Fruit fly (Drosophila melanogaster) whole organism, embryonic: ENCODE measurements around the gene CG43179.

Experiments
- Abd-B ChIP-seq: fragments of 200-800 bp; sonication (Bioruptor generic); optimal IDR thresholded peaks from 2 replicates; lab custom pipeline; 2018; ENCODE audit warnings: missing biosample characterization, mild to moderate bottlenecking, missing genetic modification characterization, moderate library complexity
- Ada2b ChIP-seq: fragments of 200-800 bp; sonication (Bioruptor generic); IDR thresholded peaks from 2 replicates; pipeline ENCODE4 v1.3.6; 2022; ENCODE audit warnings: missing biosample characterization, missing genetic modification characterization
- Atf-2 ChIP-seq: fragments of 200-800 bp; sonication (Bioruptor generic); optimal IDR thresholded peaks from 2 replicates; lab custom pipeline; 2016; ENCODE audit warnings: missing biosample characterization, missing genetic modification characterization
- B-H1 ChIP-seq: fragments of 200-800 bp; sonication (Bioruptor generic); IDR thresholded peaks from 3 replicates; pipeline ENCODE4 v1.3.6; 2022; ENCODE audit warnings: missing biosample characterization, missing genetic modification characterization
- Blimp-1 ChIP-seq: fragments of 200-800 bp; sonication (Bioruptor generic); optimal IDR thresholded peaks from 3 replicates; lab custom pipeline; 2018; ENCODE audit warnings: missing biosample characterization, missing genetic modification characterization, mild to moderate bottlenecking, moderate library complexity, missing genetic modification reagents
- CG10565 ChIP-seq: fragments of 200-800 bp; sonication (Bioruptor generic); optimal IDR thresholded peaks from 3 replicates; lab custom pipeline; 2016; ENCODE audit warnings: missing biosample characterization, mild to moderate bottlenecking, missing genetic modification characterization
- CG10959 ChIP-seq: fragments of 200-800 bp; sonication (Bioruptor generic); IDR thresholded peaks from 2 replicates; pipeline ENCODE4 v1.3.6; 2022; ENCODE audit warnings: missing biosample characterization, missing genetic modification characterization
- CG11456 ChIP-seq: fragments of 200-800 bp; sonication (Bioruptor generic); IDR thresholded peaks from 3 replicates; pipeline ENCODE4 v1.3.6; 2022; ENCODE audit warnings: missing biosample characterization, missing genetic modification characterization
- CG11695 ChIP-seq: fragments of 200-800 bp; sonication (Bioruptor generic); IDR thresholded peaks from 3 replicates; pipeline ENCODE4 v1.3.6; 2022; ENCODE audit warnings: missing biosample characterization, missing genetic modification characterization
- CG14710 ChIP-seq: fragments of 200-800 bp; sonication (Bioruptor generic); optimal IDR thresholded peaks from 3 replicates; lab custom pipeline; 2019; ENCODE audit warnings: missing biosample characterization, mild to moderate bottlenecking, missing genetic modification characterization, moderate library complexity
- CG15073 ChIP-seq: fragments of 200-800 bp; sonication (Bioruptor generic); optimal IDR thresholded peaks from 2 replicates; lab custom pipeline; 2016; ENCODE audit warnings: missing biosample characterization, missing genetic modification characterization
- CG17359 ChIP-seq: fragments of 200-800 bp; sonication (Bioruptor generic); optimal IDR thresholded peaks from 3 replicates; lab custom pipeline; 2018; ENCODE audit warnings: missing biosample characterization, mild to moderate bottlenecking, missing genetic modification characterization, moderate library complexity
- CG2129 ChIP-seq: fragments of 200-800 bp; sonication (Bioruptor generic); IDR thresholded peaks from 2 replicates; pipeline ENCODE4 v1.3.6; 2022; ENCODE audit warnings: missing biosample characterization, missing genetic modification characterization; ENCODE audit not compliant: partially characterized antibody
- CG31388 ChIP-seq: fragments of 200-800 bp; sonication (Bioruptor generic); optimal IDR thresholded peaks from 2 replicates; lab custom pipeline; 2016; ENCODE audit warnings: missing biosample characterization, missing genetic modification characterization
- CG33557 ChIP-seq: fragments of 200-800 bp; sonication (Bioruptor generic); optimal IDR thresholded peaks from 2 replicates; lab custom pipeline; 2019; ENCODE audit warnings: missing biosample characterization, mild to moderate bottlenecking, missing genetic modification characterization, moderate library complexity
- CG3847 ChIP-seq: fragments of 200-800 bp; sonication (Bioruptor generic); IDR thresholded peaks from 2 replicates; pipeline ENCODE4 v1.3.6; 2022; ENCODE audit warnings: missing biosample characterization, missing genetic modification characterization
- CG5245 ChIP-seq: fragments of 200-800 bp; sonication (Bioruptor generic); optimal IDR thresholded peaks from 3 replicates; lab custom pipeline; 2016; ENCODE audit warnings: missing biosample characterization, missing genetic modification characterization
- CG6254 ChIP-seq: fragments of 200-800 bp; sonication (Bioruptor generic); optimal IDR thresholded peaks from 3 replicates; lab custom pipeline; 2017; ENCODE audit warnings: mild to moderate bottlenecking, missing biosample characterization, missing genetic modification reagents, missing genetic modification characterization
- CG7839 ChIP-seq: fragments of 200-800 bp; sonication (Bioruptor generic); optimal IDR thresholded peaks from 3 replicates; lab custom pipeline; 2018; ENCODE audit warnings: missing biosample characterization, mild to moderate bottlenecking, missing genetic modification characterization, moderate library complexity
- CG7963 ChIP-seq: fragments of 200-800 bp; sonication (Bioruptor generic); IDR thresholded peaks from 3 replicates; pipeline ENCODE4 v1.3.6; 2022; ENCODE audit warnings: missing biosample characterization, missing genetic modification characterization; ENCODE audit not compliant: partially characterized antibody
- CG8478 ChIP-seq: fragments of >200 bp; optimal IDR thresholded peaks from 2 replicates; lab custom pipeline; 2018
- CG8765 ChIP-seq: fragments of 200-800 bp; sonication (Bioruptor generic); IDR thresholded peaks from 2 replicates; pipeline ENCODE4 v1.3.6; 2022; ENCODE audit warnings: missing biosample characterization, missing genetic modification characterization
- Dbx ChIP-seq: fragments of 200-800 bp; sonication (Bioruptor generic); IDR thresholded peaks from 3 replicates; pipeline ENCODE4 v1.3.6; 2022; ENCODE audit warnings: missing biosample characterization, missing genetic modification characterization
- Dek ChIP-seq: fragments of 200-800 bp; sonication (Bioruptor generic); optimal IDR thresholded peaks from 3 replicates; lab custom pipeline; 2019; ENCODE audit warnings: missing biosample characterization, mild to moderate bottlenecking, missing genetic modification characterization, moderate library complexity
- Ets65A ChIP-seq: fragments of 200-800 bp; sonication (Bioruptor generic); peaks from one replicate; lab custom pipeline; 2016; ENCODE audit warnings: missing biosample characterization, missing genetic modification characterization
- GATAe ChIP-seq: fragments of 200-800 bp; sonication (Bioruptor generic); conservative IDR thresholded peaks from 2 replicates; pipeline ENCODE4 v1.3.6; 2022; ENCODE audit warnings: missing biosample characterization, missing genetic modification characterization
- HmgD ChIP-seq: fragments of 200-800 bp; sonication (Bioruptor generic); optimal IDR thresholded peaks from 3 replicates; lab custom pipeline; 2016; ENCODE audit warnings: missing biosample characterization, missing genetic modification characterization
- Kr ChIP-seq: fragments of 200-800 bp; sonication (Bioruptor generic); optimal IDR thresholded peaks from 2 replicates; lab custom pipeline; 2017; ENCODE audit warnings: missing biosample characterization, mild to moderate bottlenecking, missing genetic modification characterization
- Lpt ChIP-seq: fragments of >200 bp; optimal IDR thresholded peaks from 2 replicates; lab custom pipeline; 2018; ENCODE audit warnings: missing biosample characterization, missing genetic modification characterization
- MBD-R2 ChIP-seq: fragments of 200-800 bp; sonication (Bioruptor generic); IDR thresholded peaks from 2 replicates; pipeline ENCODE4 v1.3.6; 2022; ENCODE audit warnings: missing biosample characterization, missing genetic modification characterization
- Nf-YA ChIP-seq: fragments of 200-800 bp; sonication (Bioruptor generic); IDR thresholded peaks from 2 replicates; pipeline ENCODE4 v1.3.6; 2022; ENCODE audit warnings: missing biosample characterization, missing genetic modification characterization
- Scr ChIP-seq: fragments of 200-800 bp; sonication (Bioruptor generic); IDR thresholded peaks from 2 replicates; pipeline ENCODE4 v1.3.6; 2022; ENCODE audit warnings: missing biosample characterization, missing genetic modification characterization; ENCODE audit not compliant: partially characterized antibody
- abd-A ChIP-seq: fragments of 200-800 bp; sonication (Bioruptor generic); optimal IDR thresholded peaks from 3 replicates; lab custom pipeline; 2019; ENCODE audit warnings: missing biosample characterization, mild to moderate bottlenecking, missing genetic modification characterization, moderate library complexity
- ac ChIP-seq: fragments of 200-800 bp; sonication (Bioruptor generic); optimal IDR thresholded peaks from 3 replicates; lab custom pipeline; 2017; ENCODE audit warnings: missing biosample characterization, mild to moderate bottlenecking, missing genetic modification characterization
- ara ChIP-seq: fragments of 200-800 bp; sonication (Bioruptor generic); IDR thresholded peaks from 2 replicates; pipeline ENCODE4 v1.3.6; 2022; ENCODE audit warnings: missing biosample characterization, missing genetic modification characterization
- ash1 ChIP-seq: fragments of 200-800 bp; sonication (Bioruptor generic); optimal IDR thresholded peaks from 2 replicates; lab custom pipeline; 2018; ENCODE audit warnings: missing biosample characterization, mild to moderate bottlenecking, missing genetic modification characterization
- btn ChIP-seq: fragments of 200-800 bp; sonication (Bioruptor generic); optimal IDR thresholded peaks from 2 replicates; lab custom pipeline; 2016; ENCODE audit warnings: missing biosample characterization, missing genetic modification characterization
- crc ChIP-seq: fragments of 200-800 bp; sonication (Bioruptor generic); optimal IDR thresholded peaks from 2 replicates; lab custom pipeline; 2016; ENCODE audit warnings: missing biosample characterization, missing genetic modification characterization
- en ChIP-seq: fragments of 200-800 bp; sonication (Bioruptor generic); optimal IDR thresholded peaks from 2 replicates; lab custom pipeline; 2016; ENCODE audit warnings: missing biosample characterization, missing genetic modification characterization
- eve ChIP-seq, 2 experiments: fragments of >200 bp; optimal IDR thresholded peaks; 2 replicates each; lab custom pipeline; 2017; ENCODE audit warnings: missing biosample characterization in 2 of 2, missing genetic modification characterization in 2 of 2
- gfzf ChIP-seq: fragments of 200-800 bp; sonication (Bioruptor generic); optimal IDR thresholded peaks from 2 replicates; lab custom pipeline; 2016; ENCODE audit warnings: missing biosample characterization, mild to moderate bottlenecking, missing genetic modification characterization, moderate library complexity
- h ChIP-seq: fragments of >200 bp; optimal IDR thresholded peaks from 2 replicates; lab custom pipeline; 2017
- ind ChIP-seq: fragments of 200-800 bp; sonication (Bioruptor generic); optimal IDR thresholded peaks from 3 replicates; lab custom pipeline; 2016; ENCODE audit warnings: missing biosample characterization, missing genetic modification characterization
- knrl ChIP-seq: fragments of 200-800 bp; sonication (Bioruptor generic); IDR thresholded peaks from 3 replicates; pipeline ENCODE4 v1.3.6; 2022; ENCODE audit warnings: missing biosample characterization, missing genetic modification characterization; ENCODE audit not compliant: partially characterized antibody
- luna ChIP-seq: fragments of 200-800 bp; sonication (Bioruptor generic); optimal IDR thresholded peaks from 2 replicates; lab custom pipeline; 2016; ENCODE audit warnings: missing biosample characterization, missing genetic modification characterization
- nom ChIP-seq: fragments of 200-800 bp; sonication (Bioruptor generic); optimal IDR thresholded peaks from 2 replicates; lab custom pipeline; 2017; ENCODE audit warnings: missing biosample characterization, missing genetic modification characterization, mild to moderate bottlenecking, moderate library complexity, missing genetic modification reagents
- pb ChIP-seq: fragments of 200-800 bp; sonication (Bioruptor generic); optimal IDR thresholded peaks from 3 replicates; lab custom pipeline; 2016; ENCODE audit warnings: missing biosample characterization, missing genetic modification characterization
- phol ChIP-seq: fragments of 200-800 bp; sonication (Bioruptor generic); optimal IDR thresholded peaks from 3 replicates; lab custom pipeline; 2018; ENCODE audit warnings: missing biosample characterization, mild to moderate bottlenecking, missing genetic modification characterization, moderate library complexity
- psq ChIP-seq: fragments of 200-800 bp; sonication (Bioruptor generic); optimal IDR thresholded peaks from 2 replicates; lab custom pipeline; 2017; ENCODE audit warnings: missing biosample characterization, missing genetic modification characterization
- sens-2 ChIP-seq: fragments of 200-800 bp; sonication (Bioruptor generic); IDR thresholded peaks from 2 replicates; pipeline ENCODE4 v1.3.6; 2022; ENCODE audit warnings: missing biosample characterization, missing genetic modification characterization
- sug ChIP-seq: fragments of 200-800 bp; optimal IDR thresholded peaks from 2 replicates; lab custom pipeline; 2019; ENCODE audit warnings: missing biosample characterization, mild to moderate bottlenecking, missing genetic modification characterization, moderate library complexity
- zen ChIP-seq: fragments of 200-800 bp; sonication (Bioruptor generic); optimal IDR thresholded peaks from 3 replicates; lab custom pipeline; 2018; ENCODE audit warnings: missing biosample characterization, mild to moderate bottlenecking, missing genetic modification characterization, moderate library complexity

The CG43179 gene

DNA sequence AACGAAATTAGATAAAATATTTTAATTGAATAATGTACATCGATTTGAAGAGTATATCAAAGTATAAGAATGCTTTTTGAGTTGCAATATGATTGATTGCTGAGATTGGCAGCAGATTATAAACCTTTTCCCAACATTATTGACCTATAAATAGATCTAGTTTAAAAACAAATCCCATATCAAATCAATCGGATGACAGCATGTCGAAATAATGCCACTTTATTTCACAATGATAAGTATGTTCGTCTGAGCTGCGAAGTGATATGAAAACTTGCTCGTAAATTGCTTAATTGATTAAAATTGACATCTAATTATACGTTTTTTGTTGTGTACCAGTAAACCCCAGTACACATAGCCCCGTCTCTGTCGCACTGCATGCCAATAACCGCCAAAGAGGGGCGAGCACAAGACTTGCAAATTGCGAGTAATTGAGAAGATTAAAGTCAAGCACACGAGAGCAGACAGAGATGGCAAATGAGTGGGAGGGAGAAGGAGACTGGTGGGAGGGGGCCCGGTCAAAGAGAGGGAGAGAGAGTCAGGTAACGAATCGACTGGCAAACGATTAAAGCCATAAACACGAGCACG lies 27.2 kb downstream of the CG43179 start (continued):
- TF ChIP-seq CG10565 (GFP tag; lab: Kevin White, UChicago) (no peak), CG33557 (GFP tag; lab: Kevin White, UChicago) (no peak), knrl (GFP tag; lab: Robert Waterston, UW) (no peak), ash1 (GFP tag; lab: Kevin White, UChicago) (no peak), Scr (GFP tag; lab: Robert Waterston, UW) (no peak), CG3847 (GFP tag; lab: Robert Waterston, UW) (no peak), Dbx (GFP tag; lab: Robert Waterston, UW) (no peak), CG5245 (no peak), CG8478 (lab: Kevin White, UChicago) (no peak), Ada2b (GFP tag; lab: Robert Waterston, UW) (no peak), Kr (GFP tag; lab: Kevin White, UChicago) (no peak), CG31388 (no peak), crc (GFP tag; lab: Kevin White, UChicago) (peak; percentile 49), gfzf (no peak), ind (GFP tag; lab: Kevin White, UChicago) (peak; percentile 34), HmgD (GFP tag; lab: Kevin White, UChicago) (no peak), ara (GFP tag; lab: Robert Waterston, UW) (no peak), CG17359 (no peak), Blimp-1 (GFP tag; lab: Kevin White, UChicago) (no peak), eve (GFP tag; optimal IDR thresholded peaks at IDR 0.05; lab: Kevin White, UChicago) (peak in 1 of 2 experiments; percentile 90), CG8765 (GFP tag; lab: Robert Waterston, UW) (no peak), GATAe (GFP tag; lab: Robert Waterston, UW) (no peak), CG11456 (GFP tag; lab: Robert Waterston, UW) (no peak), phol (tag; lab: Kevin White, UChicago) (peak; percentile 34), btn (GFP tag; lab: Kevin White, UChicago) (no peak), CG7839 (tag; lab: Kevin White, UChicago) (peak; percentile 45), CG14710 (tag; lab: Kevin White, UChicago) (no peak), B-H1 (GFP tag; lab: Robert Waterston, UW) (no peak), h (lab: Kevin White, UChicago) (no peak), CG6254 (GFP tag; lab: Kevin White, UChicago) (no peak), zen (tag; lab: Kevin White, UChicago) (no peak), abd-A (tag; lab: Kevin White, UChicago) (no peak), Lpt (no peak), sug (tag; lab: Kevin White, UChicago) (no peak), CG15073 (GFP tag; lab: Kevin White, UChicago) (no peak), Atf-2 (GFP tag; lab: Kevin White, UChicago) (peak; percentile 61), nom (no peak), sens-2 (GFP tag; lab: Robert Waterston, UW) (no peak), CG2129 (GFP tag; lab: Robert Waterston, UW) (no peak), pb (GFP tag; lab: Kevin White, UChicago) (no peak), en (GFP tag; lab: Kevin White, UChicago) (peak; percentile 4), luna (GFP tag; lab: Kevin White, UChicago) (peak; percentile 60), MBD-R2 (no peak), CG7963 (GFP tag; lab: Robert Waterston, UW) (no peak), Nf-YA (GFP tag; lab: Robert Waterston, UW) (no peak), CG11695 (no peak), Abd-B (GFP tag; lab: Kevin White, UChicago) (peak; percentile 41), CG10959 (GFP tag; lab: Robert Waterston, UW) (no peak), ac (no peak), psq (GFP tag; lab: Kevin White, UChicago) (no peak), Ets65A (peak; percentile 79), Dek (tag; lab: Kevin White, UChicago) (peak; percentile 44)
